Worm (Caenorhabditis elegans) whole organism, dauer: ENCODE data around the gene nhr-267.
"Not testable (repeated sequence)": the region's sequence is repeated elsewhere in the genome, so short reads cannot be mapped to it uniquely, and the experiment has no call there.

Experiments used
- unc-62 ChIP-seq: sonication (generic microtip); optimal IDR thresholded peaks from 2 replicates; lab custom pipeline; 2017; ENCODE audit warnings: missing biosample characterization, missing genetic modification reagents, missing genetic modification characterization

nhr-267 gene

DNA sequence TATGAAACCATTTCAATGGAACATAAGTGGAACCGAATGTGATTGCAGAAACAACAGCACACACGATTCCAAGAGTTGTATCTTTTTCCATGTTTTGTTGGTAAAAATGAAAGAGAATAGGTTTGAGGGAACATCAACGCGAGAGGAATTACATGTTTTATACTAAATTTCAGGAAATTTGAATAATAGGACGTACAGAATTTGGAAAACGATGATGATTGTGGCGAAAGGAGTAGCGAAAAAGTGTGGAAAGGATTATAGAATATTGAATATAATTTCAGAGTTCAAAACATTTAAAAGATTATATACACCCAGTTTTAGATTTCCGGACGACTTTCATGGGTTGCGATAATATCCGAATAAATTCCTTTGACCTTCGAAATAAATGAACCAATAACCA lies 22.8 kb upstream of the nhr-267 start, which contains the start of gene F49C12.6:
F49C12.6 (minus strand) TSS at position 101 of the 400 bp plus-strand sequence.
- no peak for TF ChIP-seq unc-62 (GFP tag; lab: Kevin White, UChicago)

DNA sequence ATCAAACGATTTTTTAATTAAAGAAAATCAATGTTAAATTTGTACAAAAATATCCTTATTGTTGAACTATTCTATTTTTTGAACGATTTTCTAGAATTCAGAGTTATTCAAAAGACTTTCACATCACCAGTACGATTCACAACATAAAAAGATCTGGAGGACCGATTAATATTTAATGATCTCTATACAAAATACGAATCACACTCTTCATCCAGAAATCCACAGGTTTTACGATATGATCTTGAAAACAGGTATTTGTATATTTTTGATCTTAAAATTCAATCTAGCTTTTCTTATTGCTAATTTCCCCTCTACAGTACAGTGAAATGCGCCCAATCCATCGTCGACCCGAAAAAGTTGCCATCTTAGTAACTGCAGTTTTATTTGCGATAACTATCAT lies 18.4 kb upstream of the nhr-267 start, which contains the start of gene F49C12.5:
F49C12.5 (plus strand) TSS at position 301 of the 400 bp plus-strand sequence.
- TF ChIP-seq unc-62 (GFP tag; lab: Kevin White, UChicago): no peak

DNA sequence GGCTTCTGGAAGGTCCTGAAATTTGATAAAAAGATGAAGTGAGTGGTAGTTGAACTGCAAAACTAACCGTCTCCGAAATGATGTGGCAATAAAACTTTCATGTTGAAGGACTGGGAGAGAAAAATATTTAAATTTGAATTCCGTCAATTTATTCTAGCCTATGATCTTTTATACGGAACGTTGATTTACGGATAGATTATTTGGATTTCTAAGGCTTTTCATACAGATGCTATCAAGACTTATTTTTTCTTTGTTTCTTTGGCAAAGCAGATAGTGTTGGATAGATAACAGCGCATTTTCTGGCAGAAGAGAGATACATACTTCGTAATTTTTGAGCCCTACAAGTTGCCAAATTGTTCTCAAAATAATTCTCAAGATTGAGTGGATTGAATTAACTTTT lies 17.8 kb upstream of the nhr-267 start, which contains the start of gene F49C12.4:
F49C12.4 (minus strand) TSS at position 101 of the 400 bp plus-strand sequence.
- TF ChIP-seq unc-62 (GFP tag; lab: Kevin White, UChicago): no peak

ce11 chrIV:9300127-9300526 lies 13.9 kb upstream of the nhr-267 start, which contains the start of gene F49C12.3:
Gene F49C12.3 (plus strand): TSS chrIV:9300427.
- TF ChIP-seq unc-62 (GFP tag; lab: Kevin White, UChicago): no peak

DNA sequence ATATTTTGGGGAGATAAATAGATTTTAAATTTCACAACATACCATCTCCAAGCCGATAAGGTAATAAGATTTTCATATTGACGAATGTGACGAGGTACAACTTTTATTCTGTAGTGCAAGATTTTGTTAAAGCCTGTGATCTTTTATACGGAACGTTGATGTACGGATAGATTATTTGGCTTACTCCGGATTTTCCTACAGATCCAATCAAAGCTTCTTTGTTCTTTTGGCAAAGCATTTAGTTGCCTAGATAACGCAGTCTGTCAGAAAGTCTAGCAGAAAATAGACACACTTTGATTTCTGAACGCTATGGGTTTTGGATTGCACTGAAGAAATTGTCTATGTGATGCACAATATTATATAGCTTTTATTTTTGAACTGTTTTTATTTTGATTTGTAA lies 12.9 kb upstream of the nhr-267 start, which contains the start of gene F49C12.2:
F49C12.2 (minus strand) TSS at position 101 of the 400 bp plus-strand sequence.
- TF ChIP-seq unc-62 (GFP tag; lab: Kevin White, UChicago): no peak

- no peak for TF ChIP-seq unc-62 (GFP tag; lab: Kevin White, UChicago)
These were observed 10.1 kb upstream of the nhr-267 start, which contains the start of gene F49C12.1 for ce11 chrIV:9296285-9296684. Gene F49C12.1 (minus strand): TSS chrIV:9296354.

ce11 chrIV:9293825-9294224 lies 7.6 kb upstream of the nhr-267 start, which contains the start of gene nhr-264:
Gene nhr-264 (minus strand): TSS chrIV:9293925.
- not testable (repeated sequence) for TF ChIP-seq unc-62 (GFP tag; lab: Kevin White, UChicago)

DNA sequence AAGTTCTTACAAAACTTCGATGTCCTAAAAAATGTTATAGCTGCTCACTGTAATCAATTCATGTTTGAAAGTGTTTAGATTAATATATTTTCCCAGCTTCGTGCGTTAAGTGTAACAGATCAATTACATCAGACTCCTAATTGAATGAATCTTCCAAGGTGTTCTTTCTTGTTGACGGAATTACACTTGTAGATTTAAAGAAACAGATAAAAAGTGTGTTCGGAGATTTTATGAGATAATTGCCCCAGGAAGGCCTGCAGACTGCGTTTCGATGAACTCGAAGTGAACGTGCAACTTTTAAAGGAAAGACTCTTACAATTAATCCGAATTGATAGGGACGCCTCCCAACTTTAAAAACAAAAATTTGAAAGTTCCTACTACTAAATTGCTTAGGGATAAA lies 3.4 kb upstream of the nhr-267 start:
- TF ChIP-seq unc-62 (GFP tag; lab: Kevin White, UChicago): no peak

ce11 chrIV:9274008-9274529 lies 12.1 kb downstream of the nhr-267 start, which contains the start of gene nmy-3:
Gene nmy-3 (plus strand): TSS chrIV:9274479.
- no peak for TF ChIP-seq unc-62 (GFP tag; lab: Kevin White, UChicago)

DNA sequence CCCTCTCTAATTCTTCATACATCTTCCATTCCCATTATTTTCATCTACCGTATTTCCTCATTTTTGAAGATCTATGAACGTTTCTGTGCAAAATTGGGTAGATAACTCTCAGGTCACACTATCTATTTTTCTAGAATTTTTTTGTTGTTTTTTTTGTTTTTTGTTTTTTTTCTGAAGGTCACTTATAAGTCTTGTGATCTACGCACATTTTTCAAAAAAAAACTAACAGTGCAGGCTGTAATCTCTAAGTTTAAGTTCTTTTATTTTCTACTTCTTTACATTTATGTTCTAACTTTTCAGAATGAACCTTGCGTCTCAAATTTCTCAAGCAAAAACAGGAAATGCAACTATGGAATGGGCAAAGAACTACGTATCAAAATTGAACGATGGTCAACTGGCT lies 16.4 kb downstream of the nhr-267 start, which contains the start of gene flh-3:
flh-3 (plus strand) TSS at position 301 of the 400 bp plus-strand sequence.
- no peak for TF ChIP-seq unc-62 (GFP tag; lab: Kevin White, UChicago)

- TF ChIP-seq unc-62 (GFP tag; lab: Kevin White, UChicago): no peak
These were observed 17.3 kb downstream of the nhr-267 start for ce11 chrIV:9268916-9269315.

DNA sequence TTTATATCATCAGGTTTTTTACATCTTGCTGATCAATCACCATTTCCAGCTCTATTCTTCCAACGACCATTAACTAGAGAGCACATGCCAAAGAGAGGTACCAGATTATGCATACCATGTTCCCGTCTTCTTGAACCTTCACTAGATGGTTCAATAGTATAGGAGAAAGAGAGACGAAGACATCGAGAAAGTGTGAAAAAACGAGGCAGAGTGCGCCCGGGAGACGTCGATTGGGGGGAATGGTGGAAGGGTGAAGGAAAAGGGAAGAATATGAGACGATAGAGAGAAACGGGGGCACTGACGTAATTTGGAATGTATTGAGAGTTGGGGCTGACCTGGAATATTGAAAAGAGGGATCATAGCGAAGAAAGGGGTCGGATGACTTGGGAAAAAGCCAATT lies 18.6 kb downstream of the nhr-267 start:
- no peak for TF ChIP-seq unc-62 (GFP tag; lab: Kevin White, UChicago)

- TF ChIP-seq unc-62 (GFP tag; lab: Kevin White, UChicago): no peak
These were observed 19.7 kb downstream of the nhr-267 start, which contains the start of gene Y11D7A.19 for ce11 chrIV:9266464-9266863. Gene Y11D7A.19 (minus strand): TSS chrIV:9266564.

ce11 chrIV:9264513-9264912 lies 21.7 kb downstream of the nhr-267 start:
- no peak for TF ChIP-seq unc-62 (GFP tag; lab: Kevin White, UChicago)

ce11 chrIV:9263812-9264320 lies 22.3 kb downstream of the nhr-267 start, which contains the start of gene flh-1:
Gene flh-1 (minus strand): TSS chrIV:9264270.
- no peak for TF ChIP-seq unc-62 (GFP tag; lab: Kevin White, UChicago)

ce11 chrIV:9262295-9262694 lies 23.9 kb downstream of the nhr-267 start:
- no peak for TF ChIP-seq unc-62 (GFP tag; lab: Kevin White, UChicago)

ce11 chrIV:9261687-9262086 lies 24.5 kb downstream of the nhr-267 start, which contains the start of gene col-120:
Gene col-120 (minus strand): TSS chrIV:9261787.
- TF ChIP-seq unc-62 (GFP tag; lab: Kevin White, UChicago): no peak
